Fruit fly (Drosophila melanogaster) whole organism, embryonic: ENCODE results near the gene CG13949.
A peak's percentile ranks its signal among the peaks of the same experiment; 100 is the strongest.

Experiments used
- Atf3 ChIP-seq: fragments of 200-800 bp; sonication (Bioruptor generic); optimal IDR thresholded peaks from 3 replicates; lab custom pipeline; 2016; ENCODE audit warnings: missing biosample characterization, missing genetic modification characterization
- CG10959 ChIP-seq: fragments of 200-800 bp; sonication (Bioruptor generic); IDR thresholded peaks from 2 replicates; pipeline ENCODE4 v1.3.6; 2022; ENCODE audit warnings: missing biosample characterization, missing genetic modification characterization
- CG12071 ChIP-seq: fragments of 200-800 bp; sonication (Bioruptor generic); optimal IDR thresholded peaks from 3 replicates; lab custom pipeline; 2018; ENCODE audit warnings: missing biosample characterization, mild to moderate bottlenecking, missing genetic modification characterization
- CG1233 ChIP-seq: fragments of 200-800 bp; sonication (Bioruptor generic); optimal IDR thresholded peaks from 4 replicates; lab custom pipeline; 2018; ENCODE audit warnings: missing biosample characterization, mild to moderate bottlenecking, missing genetic modification characterization
- CG15011 ChIP-seq: fragments of 200-800 bp; sonication (Bioruptor generic); optimal IDR thresholded peaks from 3 replicates; lab custom pipeline; 2018; ENCODE audit warnings: missing biosample characterization, mild to moderate bottlenecking, missing genetic modification characterization
- CG15601 ChIP-seq: fragments of 200-800 bp; sonication (Bioruptor generic); optimal IDR thresholded peaks from 3 replicates; lab custom pipeline; 2019; ENCODE audit warnings: missing biosample characterization, mild to moderate bottlenecking, missing genetic modification characterization, moderate library complexity
- CG17186 ChIP-seq: fragments of 200-800 bp; sonication (Bioruptor generic); optimal IDR thresholded peaks from 3 replicates; lab custom pipeline; 2017; ENCODE audit warnings: missing biosample characterization, missing genetic modification reagents, missing genetic modification characterization
- CG17359 ChIP-seq: fragments of 200-800 bp; sonication (Bioruptor generic); optimal IDR thresholded peaks from 3 replicates; lab custom pipeline; 2018; ENCODE audit warnings: missing biosample characterization, mild to moderate bottlenecking, missing genetic modification characterization, moderate library complexity
- CG17802 ChIP-seq: fragments of 200-800 bp; sonication (Bioruptor generic); optimal IDR thresholded peaks from 2 replicates; lab custom pipeline; 2018; ENCODE audit warnings: missing biosample characterization, mild to moderate bottlenecking, missing genetic modification characterization, moderate library complexity
- CG18476 ChIP-seq: fragments of 200-800 bp; sonication (Bioruptor generic); optimal IDR thresholded peaks from 2 replicates; lab custom pipeline; 2016; ENCODE audit warnings: missing biosample characterization, mild to moderate bottlenecking, missing genetic modification characterization
- CG18764 ChIP-seq: fragments of 200-800 bp; sonication (Bioruptor generic); optimal IDR thresholded peaks from 3 replicates; lab custom pipeline; 2016; ENCODE audit warnings: missing biosample characterization, missing genetic modification characterization
- CG2889 ChIP-seq: fragments of 200-800 bp; sonication (Bioruptor generic); IDR thresholded peaks from 3 replicates; pipeline ENCODE4 v1.3.6; 2022; ENCODE audit warnings: missing biosample characterization, missing genetic modification characterization
- CG32772 ChIP-seq: fragments of 200-800 bp; sonication (Bioruptor generic); IDR thresholded peaks from 2 replicates; pipeline ENCODE4 v1.3.6; 2022; ENCODE audit warnings: missing biosample characterization, missing genetic modification characterization
- CG3281 ChIP-seq: fragments of 200-800 bp; sonication (Bioruptor generic); optimal IDR thresholded peaks from 3 replicates; lab custom pipeline; 2017; ENCODE audit warnings: missing biosample characterization, mild to moderate bottlenecking, missing genetic modification characterization
- CG4282 ChIP-seq: fragments of 200-800 bp; sonication (Bioruptor generic); optimal IDR thresholded peaks from 2 replicates; lab custom pipeline; 2016; ENCODE audit warnings: missing biosample characterization, missing genetic modification characterization
- CG4404 ChIP-seq: fragments of 200-800 bp; sonication (Bioruptor generic); IDR thresholded peaks from 2 replicates; pipeline ENCODE4 v1.3.6; 2022; ENCODE audit warnings: missing biosample characterization, missing genetic modification characterization
- CG6791 ChIP-seq: fragments of 200-800 bp; sonication (Bioruptor generic); IDR thresholded peaks from 3 replicates; pipeline ENCODE4 v1.3.6; 2022; ENCODE audit warnings: missing biosample characterization, missing genetic modification characterization; ENCODE audit not compliant: partially characterized antibody
- CG9215 ChIP-seq: fragments of 200-800 bp; sonication (Bioruptor generic); IDR thresholded peaks from 2 replicates; pipeline ENCODE4 v1.3.6; 2022; ENCODE audit warnings: missing biosample characterization, missing genetic modification characterization
- CG9437 ChIP-seq: fragments of 200-800 bp; sonication (Bioruptor generic); optimal IDR thresholded peaks from 2 replicates; lab custom pipeline; 2018; ENCODE audit warnings: missing biosample characterization, mild to moderate bottlenecking, missing genetic modification characterization
- CG9797 ChIP-seq: fragments of 200-800 bp; sonication (Bioruptor generic); optimal IDR thresholded peaks from 3 replicates; lab custom pipeline; 2018; ENCODE audit warnings: missing biosample characterization, mild to moderate bottlenecking, missing genetic modification characterization
- CoRest ChIP-seq: fragments of 200-800 bp; sonication (Bioruptor generic); optimal IDR thresholded peaks from 3 replicates; lab custom pipeline; 2018; ENCODE audit warnings: missing biosample characterization, mild to moderate bottlenecking, missing genetic modification characterization, moderate library complexity
- Dip2 ChIP-seq: fragments of 200-800 bp; sonication (Bioruptor generic); IDR thresholded peaks from 2 replicates; pipeline ENCODE4 v1.3.6; 2022; ENCODE audit warnings: missing biosample characterization, missing genetic modification characterization
- Dip3 ChIP-seq: fragments of 200-800 bp; sonication (Bioruptor generic); optimal IDR thresholded peaks from 3 replicates; lab custom pipeline; 2016; ENCODE audit warnings: missing biosample characterization, missing genetic modification characterization
- E2f2 ChIP-seq: fragments of 200-800 bp; sonication (Bioruptor generic); IDR thresholded peaks from 2 replicates; pipeline ENCODE4 v1.3.6; 2022; ENCODE audit warnings: missing biosample characterization, missing genetic modification characterization
- Fer1 ChIP-seq: fragments of 200-800 bp; sonication (Bioruptor generic); optimal IDR thresholded peaks from 2 replicates; lab custom pipeline; 2017; ENCODE audit warnings: missing biosample characterization, mild to moderate bottlenecking, missing genetic modification characterization
- GATAe ChIP-seq: fragments of 200-800 bp; sonication (Bioruptor generic); conservative IDR thresholded peaks from 2 replicates; pipeline ENCODE4 v1.3.6; 2022; ENCODE audit warnings: missing biosample characterization, missing genetic modification characterization
- Hmx ChIP-seq: fragments of 200-800 bp; sonication (Bioruptor generic); optimal IDR thresholded peaks from 2 replicates; lab custom pipeline; 2016; ENCODE audit warnings: missing biosample characterization, missing genetic modification characterization
- Hr39 ChIP-seq: fragments of >200 bp; optimal IDR thresholded peaks from 2 replicates; lab custom pipeline; 2017
- Kr ChIP-seq: fragments of 200-800 bp; sonication (Bioruptor generic); optimal IDR thresholded peaks from 2 replicates; lab custom pipeline; 2017; ENCODE audit warnings: missing biosample characterization, mild to moderate bottlenecking, missing genetic modification characterization
- Mad ChIP-seq: fragments of 200-800 bp; sonication (Bioruptor generic); optimal IDR thresholded peaks from 2 replicates; lab custom pipeline; 2016; ENCODE audit warnings: missing biosample characterization, missing genetic modification characterization
- Myb ChIP-seq: fragments of 200-800 bp; sonication (Bioruptor generic); optimal IDR thresholded peaks from 2 replicates; lab custom pipeline; 2016; ENCODE audit warnings: missing biosample characterization, missing genetic modification characterization
- Sox100B ChIP-seq: fragments of 200-800 bp; sonication (Bioruptor generic); optimal IDR thresholded peaks from 3 replicates; lab custom pipeline; 2018; ENCODE audit warnings: missing biosample characterization, mild to moderate bottlenecking, missing genetic modification characterization
- Spps ChIP-seq: fragments of 200-800 bp; sonication (Bioruptor generic); optimal IDR thresholded peaks from 2 replicates; lab custom pipeline; 2018; ENCODE audit warnings: missing biosample characterization, mild to moderate bottlenecking, missing genetic modification characterization
- Stat92E ChIP-seq, 3 experiments: fragments of >200 bp in 2 of 3; fragments of 200-800 bp in 1 of 3; sonication (Bioruptor generic) in 1 of 3; optimal IDR thresholded peaks; 2 replicates each; lab custom pipeline; 2017 to 2019; ENCODE audit warnings: missing biosample characterization in 3 of 3, missing genetic modification characterization in 3 of 3, mild to moderate bottlenecking in 1 of 3, moderate library complexity in 1 of 3
- Tbp ChIP-seq: fragments of >200 bp; optimal IDR thresholded peaks from 2 replicates; lab custom pipeline; 2018; ENCODE audit warnings: missing biosample characterization, missing genetic modification characterization
- caup ChIP-seq: fragments of 200-800 bp; sonication (Bioruptor generic); optimal IDR thresholded peaks from 3 replicates; lab custom pipeline; 2017; ENCODE audit warnings: missing biosample characterization, mild to moderate bottlenecking, missing genetic modification characterization, moderate library complexity; ENCODE audit not compliant: severe bottlenecking
- cg ChIP-seq: fragments of 200-800 bp; sonication (Bioruptor generic); optimal IDR thresholded peaks from 3 replicates; lab custom pipeline; 2019; ENCODE audit warnings: missing biosample characterization, mild to moderate bottlenecking, missing genetic modification characterization, moderate library complexity
- corto ChIP-seq: fragments of 200-800 bp; sonication (Bioruptor generic); optimal IDR thresholded peaks from 2 replicates; lab custom pipeline; 2016; ENCODE audit warnings: missing biosample characterization, mild to moderate bottlenecking, missing genetic modification characterization, moderate library complexity
- cwo ChIP-seq: fragments of 200-800 bp; sonication (Bioruptor generic); optimal IDR thresholded peaks from 3 replicates; lab custom pipeline; 2017; ENCODE audit warnings: missing biosample characterization, missing genetic modification characterization, mild to moderate bottlenecking, moderate library complexity, missing genetic modification reagents
- fd102C ChIP-seq: fragments of 200-800 bp; sonication (Bioruptor generic); optimal IDR thresholded peaks from 2 replicates; lab custom pipeline; 2018; ENCODE audit warnings: missing biosample characterization, mild to moderate bottlenecking, missing genetic modification characterization, moderate library complexity
- fd96Cb ChIP-seq: fragments of 200-800 bp; sonication (Bioruptor generic); optimal IDR thresholded peaks from 2 replicates; lab custom pipeline; 2018; ENCODE audit warnings: missing biosample characterization, mild to moderate bottlenecking, missing genetic modification characterization, moderate library complexity
- fu2 ChIP-seq: fragments of 200-800 bp; sonication (Bioruptor generic); optimal IDR thresholded peaks from 2 replicates; lab custom pipeline; 2016; ENCODE audit warnings: missing biosample characterization, missing genetic modification characterization
- gt ChIP-seq: fragments of 200-800 bp; sonication (Bioruptor generic); IDR thresholded peaks from 2 replicates; pipeline ENCODE4 v1.3.6; 2022; ENCODE audit warnings: missing biosample characterization, missing genetic modification characterization
- jigr1 ChIP-seq: fragments of 200-800 bp; sonication (Bioruptor generic); IDR thresholded peaks from 3 replicates; pipeline ENCODE4 v1.3.6; 2022; ENCODE audit warnings: missing biosample characterization, missing genetic modification characterization
- peb ChIP-seq: fragments of 200-800 bp; sonication (Bioruptor generic); IDR thresholded peaks from 2 replicates; pipeline ENCODE4 v1.3.6; 2022; ENCODE audit warnings: missing biosample characterization, missing genetic modification characterization
- run ChIP-seq: fragments of 200-800 bp; sonication (Bioruptor generic); optimal IDR thresholded peaks from 3 replicates; lab custom pipeline; 2018; ENCODE audit warnings: missing biosample characterization, mild to moderate bottlenecking, missing genetic modification characterization
- slp2 ChIP-seq: fragments of 200-800 bp; sonication (Bioruptor generic); optimal IDR thresholded peaks from 2 replicates; lab custom pipeline; 2016; ENCODE audit warnings: missing biosample characterization, missing genetic modification characterization
- tio ChIP-seq: fragments of 200-800 bp; sonication (Bioruptor generic); optimal IDR thresholded peaks from 2 replicates; lab custom pipeline; 2017; ENCODE audit warnings: missing biosample characterization, missing genetic modification characterization, inconsistent platforms
- toy ChIP-seq: fragments of 200-800 bp; sonication (Bioruptor generic); IDR thresholded peaks from 2 replicates; pipeline ENCODE4 v1.3.6; 2022; ENCODE audit warnings: missing biosample characterization, missing genetic modification characterization
- twi ChIP-seq: fragments of 200-800 bp; optimal IDR thresholded peaks from 2 replicates; lab custom pipeline; 2019; ENCODE audit warnings: missing biosample characterization, mild to moderate bottlenecking, missing genetic modification characterization, moderate library complexity
- unpg ChIP-seq: fragments of 200-800 bp; sonication (Bioruptor generic); optimal IDR thresholded peaks from 3 replicates; lab custom pipeline; 2018; ENCODE audit warnings: missing biosample characterization, mild to moderate bottlenecking, missing genetic modification characterization, moderate library complexity
- zfh1 ChIP-seq: fragments of 200-800 bp; sonication (Bioruptor generic); IDR thresholded peaks from 3 replicates; pipeline ENCODE4 v1.3.6; 2022; ENCODE audit warnings: missing biosample characterization, missing genetic modification characterization

The CG13949 gene

DNA sequence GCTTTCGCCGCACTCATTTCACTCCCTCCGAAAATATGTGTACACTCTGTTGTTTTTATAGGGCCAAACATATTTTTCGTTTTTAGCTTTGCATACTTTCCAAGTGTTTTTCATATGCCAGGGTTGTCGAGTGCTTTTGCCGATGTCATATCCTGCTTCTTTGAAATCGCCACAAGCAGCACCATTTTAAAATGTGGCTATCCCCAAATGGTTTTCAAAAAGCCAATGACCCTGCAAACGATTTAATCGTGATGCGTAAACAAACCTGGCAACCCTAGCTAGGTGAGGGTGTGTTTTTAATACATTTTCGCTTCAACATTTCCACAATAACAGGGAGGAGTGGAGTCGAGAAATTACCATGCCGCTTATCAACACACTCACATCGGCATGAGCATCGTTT, 37.3 kb downstream of the CG13949 start (continued):
- TF ChIP-seq CG17186 (GFP tag; lab: Kevin White, UChicago), result no peak
- no peak for TF ChIP-seq CG1233
- no peak for TF ChIP-seq zfh1
- TF ChIP-seq peb (GFP tag; lab: Robert Waterston, UW), result no peak
- no peak for TF ChIP-seq CG4404 (GFP tag; lab: Robert Waterston, UW)
- no peak for TF ChIP-seq Dip2 (GFP tag; lab: Robert Waterston, UW)
- TF ChIP-seq CG9797 (GFP tag; lab: Kevin White, UChicago), result no peak
- no peak for TF ChIP-seq slp2 (GFP tag; lab: Kevin White, UChicago)
- TF ChIP-seq CG9215 (GFP tag; lab: Robert Waterston, UW), result no peak
- TF ChIP-seq CG17359 (tag; lab: Kevin White, UChicago), result peak; percentile 49
- TF ChIP-seq Stat92E (GFP tag; optimal IDR thresholded peaks at IDR 0.05; lab: Kevin White, UChicago), result no peak
- TF ChIP-seq jigr1 (GFP tag; lab: Robert Waterston, UW), result no peak
- no peak for TF ChIP-seq cg (GFP tag; lab: Kevin White, UChicago)
- no peak for TF ChIP-seq CG15011 (GFP tag; lab: Kevin White, UChicago)
- TF ChIP-seq CG17802, result no peak
- TF ChIP-seq fd102C (GFP tag; lab: Kevin White, UChicago), result no peak
- peak; percentile 48 for TF ChIP-seq CG12071
- TF ChIP-seq CG3281, result peak; percentile 51
- TF ChIP-seq cwo (GFP tag; lab: Kevin White, UChicago), result peak; percentile 25
- no peak for TF ChIP-seq Atf3 (GFP tag; lab: Kevin White, UChicago)
- no peak for TF ChIP-seq Dip3
- no peak for TF ChIP-seq toy (GFP tag; lab: Robert Waterston, UW)
- no peak for TF ChIP-seq CG9437
- TF ChIP-seq Kr, result no peak
- TF ChIP-seq CG32772 (GFP tag; lab: Robert Waterston, UW), result peak; percentile 30; the same call in 1 of the 2 replicates
- no peak for TF ChIP-seq CG18764 (GFP tag; lab: Kevin White, UChicago)
- 0 out of 2 replicates have a peak, but pooled peaks have one; percentile 9 for TF ChIP-seq E2f2
- no peak for TF ChIP-seq CG10959 (GFP tag; lab: Robert Waterston, UW)
- peak; percentile 28 for TF ChIP-seq fd96Cb (tag; lab: Kevin White, UChicago)
- peak; percentile 9 for TF ChIP-seq Myb
- TF ChIP-seq Tbp, result no peak
- TF ChIP-seq caup, result peak; percentile 50
- no peak for TF ChIP-seq tio (GFP tag; lab: Kevin White, UChicago)
- no peak for TF ChIP-seq CG2889 (GFP tag; lab: Robert Waterston, UW)
- no peak for TF ChIP-seq corto (GFP tag; lab: Kevin White, UChicago)
- TF ChIP-seq Hr39, result no peak
- TF ChIP-seq CoRest (tag; lab: Kevin White, UChicago), result peak; percentile 38
- TF ChIP-seq fu2 (GFP tag; lab: Kevin White, UChicago), result no peak
- no peak for TF ChIP-seq GATAe (GFP tag; lab: Robert Waterston, UW)
- no peak for TF ChIP-seq CG6791
- no peak for TF ChIP-seq Sox100B
- TF ChIP-seq Spps, result no peak
- TF ChIP-seq unpg (GFP tag; lab: Kevin White, UChicago), result peak; percentile 41
- TF ChIP-seq Fer1, result peak; percentile 52
- no peak for TF ChIP-seq CG15601
- no peak for TF ChIP-seq gt
- TF ChIP-seq Hmx (GFP tag; lab: Kevin White, UChicago), result no peak
- TF ChIP-seq Mad (GFP tag; lab: Kevin White, UChicago), result no peak
- TF ChIP-seq CG4282, result no peak
- no peak for TF ChIP-seq twi (tag; lab: Kevin White, UChicago)
- no peak for TF ChIP-seq run
- TF ChIP-seq CG18476 (GFP tag; lab: Kevin White, UChicago), result no peak
